Fruit fly (Drosophila melanogaster) S2 (cell line): Measurements from ENCODE around the gene Mtp.

Experiments used
- CG8478 ChIP-seq: fragments of >200 bp; optimal IDR thresholded peaks from 2 replicates; lab custom pipeline; 2018
- CTCF ChIP-seq, 2 experiments: fragments of >200 bp; optimal IDR thresholded peaks; 2 replicates each; lab custom pipeline; 2018

dm6 chr2L:20971659-20972314 lies 49.1 kb upstream of the Mtp start:
- TF ChIP-seq CTCF (optimal IDR thresholded peaks at IDR 0.05; lab: Kevin White, UChicago) (no peak), CG8478 (lab: Kevin White, UChicago) (no peak)
